Worm (Caenorhabditis elegans) whole organism, young adult: ENCODE measurements around the gene ztf-22.

Source experiments
- D2030.7 ChIP-seq: fragments of 200-800 bp; sonication (Bioruptor generic); IDR thresholded peaks from 2 replicates; pipeline ENCODE4 v1.3.6; 2022; ENCODE audit warnings: missing genetic modification reagents, missing genetic modification characterization, missing compliant biosample characterization
- T07F8.4 ChIP-seq: sonication (generic microtip); optimal IDR thresholded peaks from 2 replicates; lab custom pipeline; 2016; ENCODE audit warnings: mild to moderate bottlenecking, missing genetic modification characterization, moderate library complexity, missing compliant biosample characterization
- T26A5.8 ChIP-seq: sonication (generic microtip); optimal IDR thresholded peaks from 2 replicates; lab custom pipeline; 2016; ENCODE audit warnings: missing genetic modification characterization, missing compliant biosample characterization
- Y56A3A.18 ChIP-seq: fragments of 200-800 bp; sonication (Bioruptor generic); IDR thresholded peaks from 2 replicates; pipeline ENCODE4 v1.3.6; 2022; ENCODE audit warnings: missing genetic modification reagents, missing genetic modification characterization, missing compliant biosample characterization
- athp-1 ChIP-seq: sonication (generic microtip); optimal IDR thresholded peaks from 2 replicates; lab custom pipeline; 2017; ENCODE audit warnings: mild to moderate bottlenecking, missing genetic modification characterization, missing compliant biosample characterization
- cebp-1 ChIP-seq, 2 experiments: fragments of 200-800 bp in 1 of 2; sonication (Bioruptor generic) in 1 of 2; sonication (generic microtip) in 1 of 2; IDR thresholded peaks in 1 of 2; optimal IDR thresholded peaks in 1 of 2; 2 replicates each; pipeline versions ENCODE4 v1.3.6 to Lab custom; 2017 to 2022; ENCODE audit warnings: missing compliant biosample characterization in 2 of 2, missing genetic modification characterization in 2 of 2, mild to moderate bottlenecking in 1 of 2, missing genetic modification reagents in 1 of 2, moderate library complexity in 1 of 2
- ceh-100 ChIP-seq: fragments of 200-800 bp; sonication (Bioruptor generic); IDR thresholded peaks from 2 replicates; pipeline ENCODE4 v1.3.6; 2022; ENCODE audit warnings: missing genetic modification reagents, missing genetic modification characterization, missing compliant biosample characterization
- ceh-79 ChIP-seq: sonication (generic microtip); optimal IDR thresholded peaks from 2 replicates; lab custom pipeline; 2017; ENCODE audit warnings: mild to moderate bottlenecking, missing genetic modification characterization, missing compliant biosample characterization
- chd-7 ChIP-seq: sonication (generic microtip); optimal IDR thresholded peaks from 2 replicates; lab custom pipeline; 2016; ENCODE audit warnings: mild to moderate bottlenecking, missing genetic modification characterization, moderate library complexity, missing compliant biosample characterization
- dox-1 ChIP-seq: fragments of 200-800 bp; sonication (Bioruptor generic); IDR thresholded peaks from 2 replicates; pipeline ENCODE4 v1.3.6; 2022; ENCODE audit warnings: missing genetic modification reagents, missing genetic modification characterization, missing compliant biosample characterization
- egl-44 ChIP-seq: fragments of 200-800 bp; sonication (Bioruptor generic); IDR thresholded peaks from 2 replicates; pipeline ENCODE4 v1.3.6; 2022; ENCODE audit warnings: missing genetic modification reagents, missing genetic modification characterization, missing compliant biosample characterization
- egrh-3 ChIP-seq: fragments of 200-800 bp; sonication (Bioruptor generic); IDR thresholded peaks from 2 replicates; pipeline ENCODE4 v1.3.6; 2022; ENCODE audit warnings: missing genetic modification reagents, missing genetic modification characterization, missing compliant biosample characterization
- fkh-3 ChIP-seq: sonication (generic microtip); optimal IDR thresholded peaks from 2 replicates; lab custom pipeline; 2016; ENCODE audit warnings: mild to moderate bottlenecking, missing genetic modification characterization, missing compliant biosample characterization
- gei-17 ChIP-seq: fragments of 200-800 bp; sonication (Bioruptor generic); optimal IDR thresholded peaks from 2 replicates; lab custom pipeline; 2018; ENCODE audit warnings: mild to moderate bottlenecking, missing genetic modification characterization, missing compliant biosample characterization
- hlh-12 ChIP-seq: sonication (generic microtip); optimal IDR thresholded peaks from 2 replicates; lab custom pipeline; 2016; ENCODE audit warnings: missing genetic modification characterization, missing compliant biosample characterization
- hmg-1.2 ChIP-seq: fragments of 200-800 bp; sonication (Bioruptor generic); IDR thresholded peaks from 2 replicates; pipeline ENCODE4 v1.3.6; 2022; ENCODE audit warnings: missing genetic modification reagents, missing genetic modification characterization, missing compliant biosample characterization
- lag-1 ChIP-seq: fragments of 200-800 bp; sonication (Bioruptor generic); IDR thresholded peaks from 2 replicates; pipeline ENCODE4 v1.3.6; 2022; ENCODE audit warnings: missing genetic modification reagents, missing genetic modification characterization, missing compliant biosample characterization
- lin-26 ChIP-seq: fragments of 200-800 bp; sonication (Bioruptor generic); IDR thresholded peaks from 2 replicates; pipeline ENCODE4 v1.3.6; 2022; ENCODE audit warnings: missing genetic modification reagents, missing genetic modification characterization, missing compliant biosample characterization
- lir-1 ChIP-seq: fragments of 200-800 bp; sonication (Bioruptor generic); conservative IDR thresholded peaks from 2 replicates; pipeline ENCODE4 v1.3.6; 2022; ENCODE audit warnings: missing genetic modification reagents, missing genetic modification characterization, missing compliant biosample characterization
- madf-6 ChIP-seq: fragments of 200-800 bp; sonication (Bioruptor generic); IDR thresholded peaks from 2 replicates; pipeline ENCODE4 v1.3.6; 2022; ENCODE audit warnings: missing genetic modification reagents, missing genetic modification characterization, missing compliant biosample characterization
- madf-8 ChIP-seq: fragments of 200-800 bp; sonication (Bioruptor generic); conservative IDR thresholded peaks from 2 replicates; pipeline ENCODE4 v1.3.6; 2022; ENCODE audit warnings: missing genetic modification reagents, missing genetic modification characterization, missing compliant biosample characterization
- mcd-1 ChIP-seq: fragments of 200-800 bp; sonication (Bioruptor generic); IDR thresholded peaks from 2 replicates; pipeline ENCODE4 v1.3.6; 2022; ENCODE audit warnings: missing genetic modification reagents, missing genetic modification characterization, missing compliant biosample characterization
- mxl-1 ChIP-seq: sonication (generic microtip); optimal IDR thresholded peaks from 2 replicates; lab custom pipeline; 2016; ENCODE audit warnings: missing genetic modification characterization, missing compliant biosample characterization
- nfya-1 ChIP-seq: sonication (generic microtip); optimal IDR thresholded peaks from 2 replicates; lab custom pipeline; 2017; ENCODE audit warnings: antibody characterized with exemption, missing compliant biosample characterization, missing genetic modification characterization, borderline replicate concordance; ENCODE audit not compliant: insufficient read depth
- nhr-90 ChIP-seq: sonication (generic microtip); optimal IDR thresholded peaks from 2 replicates; lab custom pipeline; 2016; ENCODE audit warnings: missing genotype, mild to moderate bottlenecking, missing genetic modification characterization, missing compliant biosample characterization
- rpc-1 ChIP-seq, 2 experiments: fragments of 150-350 bp in 1 of 2; sonication (generic microtip) in 1 of 2; optimal IDR thresholded peaks; 2 replicates each; lab custom pipeline; 2014 to 2018; ENCODE audit warnings: missing biosample characterization in 1 of 2, missing genetic modification characterization in 1 of 2, missing genetic modification reagents in 1 of 2, missing genotype in 1 of 2
- sdz-38 ChIP-seq: sonication (generic microtip); optimal IDR thresholded peaks from 2 replicates; lab custom pipeline; 2016; ENCODE audit warnings: missing genotype, missing genetic modification characterization, missing compliant biosample characterization
- zfh-2 ChIP-seq: fragments of 200-800 bp; sonication (Bioruptor generic); conservative IDR thresholded peaks from 2 replicates; pipeline ENCODE4 v1.3.6; 2022; ENCODE audit warnings: missing genetic modification reagents, missing genetic modification characterization, missing compliant biosample characterization
- ztf-6 ChIP-seq: fragments of 200-800 bp; sonication (Bioruptor generic); IDR thresholded peaks from 2 replicates; pipeline ENCODE4 v1.3.6; 2022; ENCODE audit warnings: missing genetic modification reagents, missing genetic modification characterization, missing compliant biosample characterization

ztf-22 gene

DNA sequence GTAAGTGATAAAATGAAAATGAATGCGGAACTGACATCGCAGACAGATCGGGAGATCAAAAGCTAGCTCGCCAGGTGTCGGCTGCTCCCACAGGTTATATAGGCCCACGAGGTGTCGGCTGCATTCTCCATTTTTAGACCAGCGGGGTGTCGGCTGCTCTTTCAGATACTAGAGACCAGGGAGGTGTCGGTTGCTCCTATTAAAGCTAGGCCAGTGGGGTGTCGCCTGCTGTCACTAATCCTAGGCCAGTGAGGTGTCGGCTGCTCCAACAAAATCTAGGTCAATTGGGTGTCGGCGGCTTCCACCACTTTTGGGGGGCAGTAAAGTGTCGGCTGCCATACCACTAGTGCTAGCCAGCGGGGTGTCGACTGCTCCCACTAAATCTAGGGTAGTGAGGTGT, 4.3 kb upstream of the ztf-22 start (continued):
- TF ChIP-seq madf-8 (GFP tag; lab: Robert Waterston, UW) (no peak), ceh-100 (GFP tag; lab: Robert Waterston, UW) (no peak), egl-44 (GFP tag; lab: Robert Waterston, UW) (no peak), ceh-79 (tag; lab: Kevin White, UChicago) (peak; percentile 24), nhr-90 (no peak)
- TF ChIP-seq, all 124 proteins: peak for 7

- TF ChIP-seq T07F8.4 (tag; lab: Kevin White, UChicago) (no peak), ztf-6 (GFP tag; lab: Robert Waterston, UW) (no peak), mcd-1 (no peak), lir-1 (GFP tag; lab: Robert Waterston, UW) (no peak), T26A5.8 (no peak)
These were observed 1.5 kb downstream of the ztf-22 start for ce11 chrII:13284148-13284547.

DNA sequence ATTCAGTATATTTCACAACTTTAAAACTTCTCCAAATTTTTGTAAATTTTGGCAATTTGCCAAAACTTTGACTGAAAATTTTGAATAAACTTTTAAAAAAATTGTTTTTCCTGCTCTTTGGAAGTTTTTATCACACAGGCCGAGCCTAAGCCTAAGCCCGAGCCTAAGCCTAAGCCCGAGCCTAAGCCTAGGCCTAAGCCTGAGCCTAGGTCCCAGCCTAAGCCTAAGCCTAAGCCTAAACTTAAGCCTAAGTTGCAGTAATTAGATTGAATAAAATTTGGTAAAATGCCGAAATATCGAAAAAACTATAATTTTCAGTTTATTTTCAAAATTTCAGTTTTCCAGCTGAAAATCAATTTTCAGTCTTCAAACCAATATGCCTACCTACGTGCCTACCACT, 2.1 kb downstream of the ztf-22 start:
- no peak for TF ChIP-seq madf-6 (GFP tag; lab: Robert Waterston, UW)
- TF ChIP-seq gei-17 = no peak
- TF ChIP-seq hlh-12 (tag; lab: Kevin White, UChicago) = no peak
- no peak for TF ChIP-seq sdz-38 (tag; lab: Kevin White, UChicago)
- TF ChIP-seq chd-7 (tag; lab: Kevin White, UChicago) = no peak
- no peak for TF ChIP-seq lag-1 (GFP tag; lab: Robert Waterston, UW)
- no peak for TF ChIP-seq D2030.7 (GFP tag; lab: Robert Waterston, UW)
- no peak for TF ChIP-seq mxl-1 (tag; lab: Kevin White, UChicago)
- TF ChIP-seq fkh-3 (tag; lab: Kevin White, UChicago) = no peak
- TF ChIP-seq, all 124 proteins: peak for 0

DNA sequence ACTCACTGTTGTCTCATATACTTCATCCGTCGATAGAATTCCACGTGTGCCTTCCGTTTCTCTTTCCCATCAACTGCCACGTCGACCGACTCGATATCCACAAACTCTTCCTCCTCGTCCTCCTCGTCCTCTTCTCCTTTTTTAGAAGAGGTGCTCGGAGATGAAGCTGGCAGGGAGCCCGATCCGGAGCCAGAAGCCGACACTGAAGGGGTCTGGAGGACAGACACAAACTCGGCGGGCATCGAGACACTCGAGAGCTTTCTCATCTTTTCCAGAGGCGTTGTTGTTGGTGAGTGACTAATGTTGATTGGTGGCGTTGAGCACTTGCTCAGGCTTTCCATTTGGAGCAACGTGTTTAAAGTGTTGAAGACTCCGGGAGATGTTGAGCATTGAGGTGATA, 3.1 kb downstream of the ztf-22 start:
- TF ChIP-seq Y56A3A.18 (GFP tag; lab: Robert Waterston, UW) (no peak), zfh-2 (GFP tag; lab: Robert Waterston, UW) (peak; percentile 78)

DNA sequence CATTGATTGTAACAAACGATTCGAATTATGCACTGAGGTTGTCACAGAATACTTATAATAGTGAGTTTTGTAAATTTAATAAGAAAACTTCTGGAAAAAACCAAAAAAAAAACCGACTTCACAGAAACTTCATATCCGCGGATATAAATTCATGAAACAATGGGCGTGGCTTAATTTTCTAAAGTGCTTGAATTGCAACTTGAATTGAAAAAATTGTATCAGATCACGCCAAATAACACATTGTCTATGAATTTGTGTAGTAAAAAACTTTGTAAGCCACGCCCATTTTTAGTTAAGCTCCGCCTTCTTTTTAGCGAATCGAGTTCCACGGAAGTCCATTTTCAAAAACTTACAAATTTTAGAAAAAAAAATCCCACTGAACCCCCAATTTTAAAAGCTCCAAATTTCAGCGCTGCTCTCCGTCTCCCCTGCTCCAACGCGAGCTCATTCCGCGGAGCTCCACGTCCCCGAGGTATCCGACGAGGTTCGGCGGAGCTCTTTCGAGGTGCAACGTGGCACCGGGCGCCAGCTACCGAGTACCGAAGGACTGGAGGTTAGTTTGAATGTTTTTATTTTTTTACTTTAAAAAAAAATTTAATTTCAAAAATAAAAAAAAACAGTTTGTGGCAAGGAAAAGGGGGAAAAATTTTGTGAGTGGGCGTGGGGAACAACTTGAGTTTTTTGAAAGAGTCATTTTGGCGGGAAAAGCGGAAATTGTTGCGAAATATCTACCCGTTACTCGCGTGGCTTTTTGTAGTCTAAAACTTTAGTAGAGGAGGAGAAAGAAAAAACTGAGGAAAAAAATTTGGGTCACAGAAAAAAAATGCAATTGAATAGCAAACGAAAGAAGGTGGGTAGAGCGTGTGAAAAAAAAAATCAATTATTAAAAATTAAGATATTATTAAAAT, 6.2 kb downstream of the ztf-22 start:
- peak; percentile 88 for TF ChIP-seq egrh-3
- TF ChIP-seq rpc-1 (optimal IDR thresholded peaks at IDR 0.05; lab: Kevin White, UChicago) = no peak
- no peak for TF ChIP-seq rpc-1 (tag; optimal IDR thresholded peaks at IDR 0.05; lab: Kevin White, UChicago)
- TF ChIP-seq chd-7 (tag; lab: Kevin White, UChicago) = peak; percentile 60
- TF ChIP-seq lin-26 (GFP tag; lab: Robert Waterston, UW) = peak; percentile 76; the same call in 1 of the 2 replicates
- TF ChIP-seq hlh-12 (tag; lab: Kevin White, UChicago) = no peak
- TF ChIP-seq ceh-100 (GFP tag; lab: Robert Waterston, UW) = 0 out of 2 replicates have a peak, but pooled peaks have one; percentile 47
- TF ChIP-seq cebp-1 (GFP tag; IDR thresholded peaks at IDR 0.05; lab: Robert Waterston, UW) = peak; percentile 82
- TF ChIP-seq cebp-1 (tag; optimal IDR thresholded peaks at IDR 0.05; lab: Kevin White, UChicago) = peak; percentile 93
- TF ChIP-seq hmg-1.2 (GFP tag; lab: Robert Waterston, UW) = 0 out of 2 replicates have a peak, but pooled peaks have one; percentile 4
- peak; percentile 12; the same call in 1 of the 2 replicates for TF ChIP-seq dox-1 (GFP tag; lab: Robert Waterston, UW)
- TF ChIP-seq mcd-1 = peak; percentile 28; the same call in 1 of the 2 replicates
- TF ChIP-seq athp-1 = peak; percentile 26
- no peak for TF ChIP-seq nfya-1 (tag; lab: Kevin White, UChicago)
- peak; percentile 90 for TF ChIP-seq zfh-2 (GFP tag; lab: Robert Waterston, UW)
